Fruit fly (Drosophila melanogaster): ENCODE results near the gene BBIP1.

DNA sequence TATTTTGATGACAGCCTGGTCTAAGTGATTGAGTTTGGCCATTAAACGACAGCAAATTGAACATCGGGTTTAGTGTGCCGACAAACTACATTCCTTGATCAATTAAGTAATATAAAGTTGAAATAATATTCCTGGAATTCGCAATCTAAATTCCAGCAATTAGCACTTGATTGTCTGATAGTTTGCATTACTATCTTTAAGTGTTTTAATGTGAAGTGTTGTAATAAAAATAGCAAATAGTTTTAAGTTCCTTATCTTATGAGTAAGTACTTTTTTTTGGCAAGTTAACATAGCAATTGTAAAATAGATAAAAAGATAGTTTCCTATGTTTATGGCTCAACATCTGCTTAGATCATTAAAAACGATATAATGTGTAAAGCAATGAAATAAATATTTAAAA is 15.9 kb upstream of the BBIP1 start:
- TF ChIP-seq Dll (optimal IDR thresholded peaks at IDR 0.05) (no peak), psq (optimal IDR thresholded peaks at IDR 0.05) (no peak), EcR (GFP tag; optimal IDR thresholded peaks at IDR 0.05) (no peak)
